Worm (Caenorhabditis elegans): ENCODE data around the gene F53F1.6.

The F53F1.6 gene

ce11 chrV:13371336-13371735 lies 46.1 kb downstream of the F53F1.6 start:
- no peak for TF ChIP-seq unc-62 (GFP tag; optimal IDR thresholded peaks at IDR 0.05)

ce11 chrV:13370265-13370664 lies 47.1 kb downstream of the F53F1.6 start:
- no peak for TF ChIP-seq unc-62 (GFP tag; optimal IDR thresholded peaks at IDR 0.05)

ce11 chrV:13369663-13370062 lies 47.8 kb downstream of the F53F1.6 start:
- TF ChIP-seq unc-62 (GFP tag; optimal IDR thresholded peaks at IDR 0.05), result no peak

ce11 chrV:13367024-13367423 lies 50.4 kb downstream of the F53F1.6 start, which contains the start of gene srx-125:
Gene srx-125 (plus strand): TSS chrV:13367324.
- TF ChIP-seq unc-62 (GFP tag; optimal IDR thresholded peaks at IDR 0.05), result no peak

- no peak for TF ChIP-seq unc-62 (GFP tag; optimal IDR thresholded peaks at IDR 0.05)
Observed at ce11 chrV:13366488-13366887, 50.9 kb downstream of the F53F1.6 start.

Measured in whole organism, dauer.